Worm (Caenorhabditis elegans) whole organism, early embryonic: ENCODE results near the gene F35G2.1.

Experiments
- ama-1 ChIP-seq: fragments of 150-350 bp; optimal IDR thresholded peaks from 2 replicates; lab custom pipeline; 2014
- ceh-36 ChIP-seq: sonication (generic microtip); optimal IDR thresholded peaks from 2 replicates; lab custom pipeline; 2016; ENCODE audit warnings: missing genetic modification characterization, inconsistent platforms, missing compliant biosample characterization
- ets-7 ChIP-seq: sonication (generic microtip); optimal IDR thresholded peaks from 2 replicates; lab custom pipeline; 2016; ENCODE audit warnings: missing genotype, missing genetic modification characterization, missing compliant biosample characterization
- flt-1 ChIP-seq: fragments of 200-800 bp; sonication (Bioruptor generic); IDR thresholded peaks from 2 replicates; pipeline ENCODE4 v1.3.6; 2022; ENCODE audit warnings: missing genetic modification characterization, missing compliant biosample characterization
- hmg-4 ChIP-seq: fragments of 200-800 bp; sonication (Bioruptor generic); optimal IDR thresholded peaks from 2 replicates; lab custom pipeline; 2018; ENCODE audit warnings: mild to moderate bottlenecking, missing genetic modification characterization, missing compliant biosample characterization
- pes-1 ChIP-seq: fragments of 200-800 bp; sonication (Bioruptor generic); IDR thresholded peaks from 2 replicates; pipeline ENCODE4 v1.3.6; 2022; ENCODE audit warnings: missing genetic modification reagents, missing genetic modification characterization, missing compliant biosample characterization
- scrt-1 ChIP-seq: fragments of 200-800 bp; sonication (Bioruptor generic); IDR thresholded peaks from 2 replicates; pipeline ENCODE4 v1.3.6; 2022; ENCODE audit warnings: missing genetic modification characterization, missing compliant biosample characterization
- tbx-37 ChIP-seq: fragments of 200-800 bp; sonication (Bioruptor generic); conservative IDR thresholded peaks from 2 replicates; pipeline ENCODE4 v1.3.6; 2022; ENCODE audit warnings: missing genetic modification reagents, missing genetic modification characterization, missing compliant biosample characterization
- tra-4 ChIP-seq: sonication (generic microtip); optimal IDR thresholded peaks from 2 replicates; lab custom pipeline; 2017; ENCODE audit warnings: missing genetic modification characterization, missing compliant biosample characterization

- TF ChIP-seq tra-4, result no peak
- no peak for TF ChIP-seq ama-1 (lab: Kevin White, UChicago)
- no peak for TF ChIP-seq flt-1
- TF ChIP-seq tbx-37 (GFP tag; lab: Robert Waterston, UW), result no peak
- no peak for TF ChIP-seq scrt-1 (GFP tag; lab: Robert Waterston, UW)
- no peak for TF ChIP-seq ets-7 (tag; lab: Kevin White, UChicago)
- TF ChIP-seq ceh-36 (tag; lab: Kevin White, UChicago), result no peak
- TF ChIP-seq hmg-4, result no peak
- TF ChIP-seq pes-1, result no peak
Observed at ce11 chrIV:12197679-12198078, 5.4 kb upstream of the F35G2.1 start.
